Fruit fly (Drosophila melanogaster): ENCODE measurements around the gene Sec15.

The Sec15 gene

DNA sequence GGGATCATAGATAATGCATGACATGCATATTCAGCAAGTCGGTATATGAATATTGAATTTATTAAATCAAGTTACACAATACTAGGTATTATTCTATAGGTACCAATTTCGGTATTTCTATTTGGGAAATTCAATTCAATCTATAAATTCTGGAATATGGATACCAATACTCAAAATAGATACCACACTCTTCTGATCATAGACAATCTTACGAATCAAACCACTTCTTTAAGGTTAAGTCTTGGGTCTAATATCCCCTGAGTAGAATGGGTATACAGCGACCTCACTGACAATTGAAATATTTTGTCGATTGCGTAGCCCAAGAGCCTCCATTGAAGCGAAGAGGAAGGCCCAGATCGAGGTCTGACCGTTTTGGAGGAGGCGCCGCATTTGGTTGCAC, 14.9 kb downstream of the Sec15 start:
- TF ChIP-seq CG8159 (tag; optimal IDR thresholded peaks at IDR 0.05) (no peak), CG17806 (tag; optimal IDR thresholded peaks at IDR 0.05) (no peak), CG13204 (GFP tag; optimal IDR thresholded peaks at IDR 0.05) (no peak), Snoo (tag; optimal IDR thresholded peaks at IDR 0.05) (no peak), CG32121 (GFP tag; IDR thresholded peaks at IDR 0.05) (no peak)

DNA sequence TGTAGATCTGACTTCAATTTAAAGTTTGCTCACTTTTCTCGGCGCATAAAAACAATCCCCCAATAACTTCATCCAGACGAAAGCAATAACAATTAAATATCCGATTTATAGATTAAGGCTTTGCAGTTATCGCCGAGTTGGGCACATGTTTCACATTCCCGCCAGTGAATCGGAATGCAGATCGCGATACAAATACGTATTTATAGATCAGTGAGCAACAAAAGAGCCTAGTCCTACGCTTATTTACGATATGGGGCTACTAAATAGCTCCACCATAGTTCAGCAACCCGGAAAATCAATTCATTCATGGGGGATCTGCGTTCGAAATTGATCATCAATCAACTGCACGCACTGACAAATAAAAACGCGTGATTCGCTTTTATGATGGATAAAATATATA, 15.7 kb downstream of the Sec15 start:
- no peak for TF ChIP-seq Pif1A (GFP tag; optimal IDR thresholded peaks at IDR 0.05)
- TF ChIP-seq Pif1B (GFP tag; optimal IDR thresholded peaks at IDR 0.05) = no peak
- TF ChIP-seq EcR (GFP tag; optimal IDR thresholded peaks at IDR 0.05) = peak; percentile 64
- TF ChIP-seq rn (GFP tag; IDR thresholded peaks at IDR 0.05) = no peak

DNA sequence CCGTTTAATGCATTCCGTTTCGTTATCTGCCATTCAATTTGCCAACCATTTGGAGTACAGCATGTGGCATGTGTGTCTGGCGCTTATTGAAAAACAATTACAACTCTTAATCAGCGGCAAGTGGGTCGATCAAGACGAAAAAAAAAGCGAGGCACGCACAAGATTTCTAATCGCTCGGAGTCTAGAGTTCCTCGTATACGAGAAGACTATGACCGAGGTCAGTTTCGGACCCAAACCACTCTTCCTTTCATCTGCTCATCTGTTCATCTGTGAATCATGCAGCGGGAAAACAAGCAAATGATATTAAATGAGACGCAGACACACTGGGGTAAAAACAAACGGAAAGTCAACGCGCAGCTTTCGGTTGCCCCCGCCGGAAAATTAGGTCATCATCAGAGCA, 16.3 kb downstream of the Sec15 start:
- TF ChIP-seq CG34367 (tag; optimal IDR thresholded peaks at IDR 0.05) = no peak
- TF ChIP-seq CG4496 (GFP tag; IDR thresholded peaks at IDR 0.05) = peak; percentile 40; the same call in 1 of the 3 replicates
- TF ChIP-seq CG13204 (GFP tag; optimal IDR thresholded peaks at IDR 0.05) = no peak
- no peak for TF ChIP-seq CG8159 (tag; optimal IDR thresholded peaks at IDR 0.05)
- TF ChIP-seq gl (tag; optimal IDR thresholded peaks at IDR 0.05) = no peak
- TF ChIP-seq CG10348 (GFP tag; IDR thresholded peaks at IDR 0.05) = no peak
- no peak for TF ChIP-seq CG8301 (tag; optimal IDR thresholded peaks at IDR 0.05)

DNA sequence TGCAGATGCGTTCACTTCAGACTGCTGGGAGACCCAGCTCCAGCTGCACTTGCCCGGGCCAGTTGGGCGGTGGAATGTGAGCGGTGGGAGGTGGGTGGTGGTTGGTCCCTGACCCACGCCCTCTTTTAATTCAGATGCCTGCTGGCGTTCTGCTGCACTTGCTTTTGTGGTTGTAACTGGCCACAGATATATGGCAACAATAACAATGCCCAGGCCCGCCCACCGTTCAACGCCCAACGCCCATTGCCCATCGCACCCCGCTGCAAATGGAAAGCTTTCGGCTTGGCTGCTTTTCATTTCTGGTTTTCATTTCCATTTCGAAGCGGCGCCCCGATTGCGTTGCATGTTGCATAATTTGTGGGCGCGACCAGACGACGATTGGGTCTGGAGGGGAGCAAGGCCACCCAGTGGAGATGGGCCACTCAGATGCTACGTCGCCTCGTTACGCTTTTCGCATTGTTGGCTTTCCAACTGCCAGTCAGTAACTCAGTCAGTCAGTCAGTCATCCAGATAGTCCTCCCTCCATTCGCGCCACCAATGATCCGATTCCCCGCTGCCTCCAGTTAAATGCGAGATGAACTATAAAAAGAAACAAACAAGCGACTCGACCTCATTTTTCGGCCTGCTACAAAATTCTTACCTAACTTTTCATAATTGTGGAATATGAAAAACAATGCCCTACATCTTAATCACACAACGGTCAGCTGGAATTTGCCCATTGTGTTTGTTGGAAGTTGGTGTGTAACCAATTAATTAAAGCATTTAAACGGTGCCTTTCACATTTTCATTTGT, 17.3 kb downstream of the Sec15 start:
- TF ChIP-seq EcR (GFP tag; optimal IDR thresholded peaks at IDR 0.05) (peak; percentile 62), CG13204 (GFP tag; optimal IDR thresholded peaks at IDR 0.05) (peak; percentile 20), CG34367 (tag; optimal IDR thresholded peaks at IDR 0.05) (no peak)

DNA sequence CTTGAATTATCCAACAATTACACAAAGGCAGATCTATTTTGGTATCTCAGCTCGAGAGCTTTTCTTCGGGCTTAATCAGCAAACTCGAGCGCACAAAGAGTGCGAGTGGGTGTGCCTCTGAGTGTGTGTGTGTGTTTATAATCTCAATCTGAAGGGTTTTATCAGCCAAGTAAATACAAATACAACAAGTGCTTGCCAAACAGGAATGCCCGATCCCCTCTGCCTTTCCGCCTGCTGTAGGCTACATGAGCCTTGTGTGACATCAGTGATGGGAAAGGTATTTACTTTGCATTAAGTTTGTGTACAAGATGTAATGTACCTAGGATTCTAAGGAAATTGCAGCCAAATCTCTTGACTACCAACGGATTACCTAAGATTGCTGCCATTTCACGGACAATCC, 18.4 kb downstream of the Sec15 start:
- TF ChIP-seq gl (tag; optimal IDR thresholded peaks at IDR 0.05) = peak; percentile 12
- TF ChIP-seq CG14655 (GFP tag; optimal IDR thresholded peaks at IDR 0.05) = no peak
- peak; percentile 64 for TF ChIP-seq Pif1B (GFP tag; optimal IDR thresholded peaks at IDR 0.05)
- TF ChIP-seq CG15710 (tag; optimal IDR thresholded peaks at IDR 0.05) = no peak
- TF ChIP-seq CG8159 (tag; optimal IDR thresholded peaks at IDR 0.05) = peak; percentile 32
- peak; percentile 41 for TF ChIP-seq CG34367 (tag; optimal IDR thresholded peaks at IDR 0.05)
- peak; percentile 54; the same call in 1 of the 3 replicates for TF ChIP-seq CG4496 (GFP tag; IDR thresholded peaks at IDR 0.05)
- no peak for TF ChIP-seq CG9948 (tag; optimal IDR thresholded peaks at IDR 0.05)
- TF ChIP-seq Pif1A (GFP tag; optimal IDR thresholded peaks at IDR 0.05) = peak; percentile 60
- TF ChIP-seq rn (GFP tag; IDR thresholded peaks at IDR 0.05) = no peak
- TF ChIP-seq CG13204 (GFP tag; optimal IDR thresholded peaks at IDR 0.05) = no peak
- TF ChIP-seq Ets98B (GFP tag; IDR thresholded peaks at IDR 0.05) = peak; percentile 27; the same call in 1 of the 2 replicates
- peak; percentile 29; the same call in 1 of the 2 replicates for TF ChIP-seq CG32121 (GFP tag; IDR thresholded peaks at IDR 0.05)
- TF ChIP-seq D1 (tag; optimal IDR thresholded peaks at IDR 0.05) = no peak
- TF ChIP-seq CG12605 (GFP tag; IDR thresholded peaks at IDR 0.05) = 0 out of 2 replicates have a peak, but pooled peaks have one; percentile 31
- TF ChIP-seq EcR (GFP tag; optimal IDR thresholded peaks at IDR 0.05) = no peak
- TF ChIP-seq Snoo (tag; optimal IDR thresholded peaks at IDR 0.05) = peak; percentile 43
- TF ChIP-seq fd96Ca (GFP tag; IDR thresholded peaks at IDR 0.05) = peak; percentile 42; the same call in 1 of the 3 replicates
- TF ChIP-seq CG10348 (GFP tag; IDR thresholded peaks at IDR 0.05) = no peak
- no peak for TF ChIP-seq CG8301 (tag; optimal IDR thresholded peaks at IDR 0.05)
- no peak for TF ChIP-seq CG17806 (tag; optimal IDR thresholded peaks at IDR 0.05)

DNA sequence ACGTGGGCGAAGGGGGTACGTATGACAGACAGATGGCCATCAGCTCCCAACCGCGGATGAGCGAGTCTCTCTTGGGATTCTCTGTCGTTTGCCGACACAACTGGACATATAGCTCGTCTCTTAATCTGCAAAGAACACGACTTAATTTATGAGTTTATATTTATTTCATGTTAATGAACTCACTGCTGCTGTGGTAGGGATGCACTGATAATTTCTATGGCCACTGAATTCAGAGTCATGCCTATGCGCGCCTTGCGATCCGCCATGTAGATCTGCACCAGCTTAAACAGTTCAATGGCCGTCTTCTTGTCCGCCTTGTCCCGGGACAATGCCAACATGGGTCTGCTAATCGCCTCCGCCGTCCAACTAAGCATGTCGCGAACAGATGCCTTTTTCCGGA, 22.8 kb downstream of the Sec15 start:
- TF ChIP-seq EcR (GFP tag; optimal IDR thresholded peaks at IDR 0.05) (peak; percentile 87), CG8159 (tag; optimal IDR thresholded peaks at IDR 0.05) (no peak), CG8301 (tag; optimal IDR thresholded peaks at IDR 0.05) (no peak), fd96Ca (GFP tag; IDR thresholded peaks at IDR 0.05) (no peak)

DNA sequence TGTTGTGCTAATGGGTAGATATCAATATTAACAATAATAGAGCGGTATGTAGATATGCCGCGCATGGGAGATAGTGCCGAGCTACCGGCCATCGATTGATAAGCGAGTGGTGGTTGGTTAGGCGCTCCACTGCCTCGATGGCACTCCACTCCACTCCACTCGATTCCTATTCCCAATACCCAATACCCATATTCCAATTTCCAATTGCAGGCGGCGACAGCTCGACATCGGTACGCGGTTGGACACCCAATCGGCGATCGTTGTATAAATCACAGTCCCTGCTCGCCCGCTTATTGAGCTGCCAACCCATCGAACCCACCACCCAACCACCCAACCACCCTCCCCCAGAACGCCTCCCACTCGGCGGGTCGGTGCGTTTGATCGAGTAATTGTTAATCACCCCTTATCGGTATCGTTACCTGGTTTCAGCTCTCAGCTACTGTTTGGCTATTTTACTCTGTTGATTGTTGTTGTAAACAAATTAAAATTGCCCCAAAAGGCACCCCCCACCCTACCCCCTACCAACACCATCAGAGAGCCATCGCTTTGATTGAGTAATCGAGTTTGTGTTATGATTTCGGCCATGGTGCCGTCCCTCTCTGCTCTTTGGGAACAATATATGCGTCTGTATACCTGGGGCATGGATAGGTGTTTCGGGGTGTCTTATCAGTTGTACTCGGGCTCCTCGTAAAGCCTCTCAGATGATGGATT, 26.7 kb downstream of the Sec15 start, which contains the start of gene HHEX:
HHEX (minus strand) TSS at position 51 of the 711 bp plus-strand sequence.
- TF ChIP-seq D1 (tag; optimal IDR thresholded peaks at IDR 0.05) (no peak), rn (GFP tag; IDR thresholded peaks at IDR 0.05) (no peak), CG15710 (tag; optimal IDR thresholded peaks at IDR 0.05) (no peak), Ets98B (GFP tag; IDR thresholded peaks at IDR 0.05) (no peak), CG12605 (GFP tag; IDR thresholded peaks at IDR 0.05) (no peak), CG9948 (tag; optimal IDR thresholded peaks at IDR 0.05) (no peak), CG10348 (GFP tag; IDR thresholded peaks at IDR 0.05) (no peak), Snoo (tag; optimal IDR thresholded peaks at IDR 0.05) (no peak), CG8301 (tag; optimal IDR thresholded peaks at IDR 0.05) (no peak), CG14655 (GFP tag; optimal IDR thresholded peaks at IDR 0.05) (no peak), CG32121 (GFP tag; IDR thresholded peaks at IDR 0.05) (no peak), Pif1A (GFP tag; optimal IDR thresholded peaks at IDR 0.05) (no peak), Pif1B (GFP tag; optimal IDR thresholded peaks at IDR 0.05) (no peak), CG4496 (GFP tag; IDR thresholded peaks at IDR 0.05) (no peak), EcR (GFP tag; optimal IDR thresholded peaks at IDR 0.05) (no peak)

All from whole organism, pupa.